Fruit fly (Drosophila melanogaster) ovary, adult (tissue): ENCODE results near the gene AdipoR.

Experiments
- CG17801 ChIP-seq: fragments of 200-800 bp; optimal IDR thresholded peaks from 2 replicates; lab custom pipeline; 2019; ENCODE audit warnings: missing biosample characterization, mild to moderate bottlenecking, missing genetic modification characterization, moderate library complexity; ENCODE audit not compliant: partially characterized antibody

AdipoR gene

dm6 chr3R:22547585-22548022 is at the start of gene AdipoR:
AdipoR (minus strand) TSS chr3R:22547846.
- TF ChIP-seq CG17801: peak; percentile 15

- TF ChIP-seq CG17801: no peak
Measured at dm6 chr3R:22596450-22596849, 48.8 kb upstream of the AdipoR start.

- TF ChIP-seq CG17801: no peak
Measured at dm6 chr3R:22595293-22595868, 47.7 kb upstream of the AdipoR start.

- TF ChIP-seq CG17801: no peak
Measured at dm6 chr3R:22594257-22594656, 46.6 kb upstream of the AdipoR start.

dm6 chr3R:22590668-22591275 is 43.1 kb upstream of the AdipoR start:
- no peak for TF ChIP-seq CG17801

- TF ChIP-seq CG17801: no peak
Measured at dm6 chr3R:22589311-22589710, 41.7 kb upstream of the AdipoR start.

dm6 chr3R:22588756-22589155 is 41.1 kb upstream of the AdipoR start:
- no peak for TF ChIP-seq CG17801

dm6 chr3R:22587419-22587963 is 39.8 kb upstream of the AdipoR start, which contains the start of gene Efa6:
Efa6 (plus strand) TSS chr3R:22587755.
- peak; percentile 74 for TF ChIP-seq CG17801

dm6 chr3R:22586525-22586924 is 38.9 kb upstream of the AdipoR start, which contains the start of gene btn:
btn (minus strand) TSS chr3R:22586625.
- no peak for TF ChIP-seq CG17801

- peak; percentile 28 for TF ChIP-seq CG17801
Measured at dm6 chr3R:22584582-22584981, 36.9 kb upstream of the AdipoR start, which contains the start of the genes CG33107 and CG6937. CG33107 (minus strand) TSS chr3R:22584718. CG6937 (plus strand) TSS chr3R:22584773.

dm6 chr3R:22582981-22583380 is 35.3 kb upstream of the AdipoR start, which contains the start of gene Dph5:
Dph5 (minus strand) TSS chr3R:22583225.
- TF ChIP-seq CG17801: no peak

dm6 chr3R:22580546-22580945 is 32.9 kb upstream of the AdipoR start, which contains the start of gene CSN6:
CSN6 (plus strand) TSS chr3R:22580773.
- peak; percentile 6 for TF ChIP-seq CG17801

dm6 chr3R:22576979-22577378 is 29.3 kb upstream of the AdipoR start:
- TF ChIP-seq CG17801: no peak

dm6 chr3R:22576096-22576697 is 28.6 kb upstream of the AdipoR start:
- TF ChIP-seq CG17801: no peak

dm6 chr3R:22573590-22573989 is 25.9 kb upstream of the AdipoR start:
- no peak for TF ChIP-seq CG17801

- no peak for TF ChIP-seq CG17801
Measured at dm6 chr3R:22569888-22570287, 22.2 kb upstream of the AdipoR start, which contains the start of gene CG33110. CG33110 (plus strand) TSS chr3R:22570188.

- TF ChIP-seq CG17801: no peak
Measured at dm6 chr3R:22568508-22568907, 20.9 kb upstream of the AdipoR start.
